Fruit fly (Drosophila melanogaster): Measurements from ENCODE around the gene Vps60.
A peak's percentile ranks its signal among the peaks of the same experiment; 100 is the strongest.

The Vps60 gene

dm6 chr3L:17572090-17572489, 49.3 kb downstream of the Vps60 start (continued):
- TF ChIP-seq HLHmδ (GFP tag; optimal IDR thresholded peaks at IDR 0.05) (no peak), CG14050 (GFP tag; IDR thresholded peaks at IDR 0.05) (no peak), bab2 (GFP tag; optimal IDR thresholded peaks at IDR 0.05) (no peak), HHEX (GFP tag; optimal IDR thresholded peaks at IDR 0.05) (no peak), CG14965 (GFP tag; optimal IDR thresholded peaks at IDR 0.05; ENCODE audit: borderline replicate concordance) (no peak), cg (GFP tag; optimal IDR thresholded peaks at IDR 0.05) (peak; percentile 86), lola (GFP tag; optimal IDR thresholded peaks at IDR 0.05) (no peak), Dip3 (GFP tag; optimal IDR thresholded peaks at IDR 0.05) (no peak), Ada2b (GFP tag; IDR thresholded peaks at IDR 0.05) (no peak), CG33213 (GFP tag; optimal IDR thresholded peaks at IDR 0.05) (no peak), CG32772 (GFP tag; IDR thresholded peaks at IDR 0.05) (no peak), al (GFP tag; IDR thresholded peaks at IDR 0.05) (no peak), CG7839 (tag; optimal IDR thresholded peaks at IDR 0.05) (no peak), dan (GFP tag; IDR thresholded peaks at IDR 0.05) (no peak), CG12236 (GFP tag; optimal IDR thresholded peaks at IDR 0.05) (no peak), CG15073 (GFP tag; optimal IDR thresholded peaks at IDR 0.05) (no peak), gcm (GFP tag; optimal IDR thresholded peaks at IDR 0.05) (no peak), jing (GFP tag; optimal IDR thresholded peaks at IDR 0.05) (no peak), crp (GFP tag; optimal IDR thresholded peaks at IDR 0.05) (no peak), kni (GFP tag; optimal IDR thresholded peaks at IDR 0.05) (no peak), CG42726 (GFP tag; IDR thresholded peaks at IDR 0.05; ENCODE audit: partially characterized antibody) (0 out of 2 replicates have a peak, but pooled peaks have one; percentile 24), CG10543 (GFP tag; optimal IDR thresholded peaks at IDR 0.05) (no peak), MBD-R2 (GFP tag; IDR thresholded peaks at IDR 0.05) (no peak), Awh (GFP tag; IDR thresholded peaks at IDR 0.05) (0 out of 2 replicates have a peak, but pooled peaks have one; percentile 37), lmd (GFP tag; IDR thresholded peaks at IDR 0.05) (no peak), CG5953 (GFP tag; IDR thresholded peaks at IDR 0.05) (0 out of 2 replicates have a peak, but pooled peaks have one; percentile 17), CG17912 (GFP tag; optimal IDR thresholded peaks at IDR 0.05) (no peak), grau (tag; optimal IDR thresholded peaks at IDR 0.05) (no peak), inv (GFP tag; IDR thresholded peaks at IDR 0.05; ENCODE audit: partially characterized antibody) (no peak), CG3726 (GFP tag; IDR thresholded peaks at IDR 0.05) (no peak), CG18599 (GFP tag; optimal IDR thresholded peaks at IDR 0.05) (no peak), h (optimal IDR thresholded peaks at IDR 0.05) (no peak), slbo (GFP tag; IDR thresholded peaks at IDR 0.05) (peak; percentile 32), Mes4 (GFP tag; optimal IDR thresholded peaks at IDR 0.05) (no peak), ftz-f1 (GFP tag; optimal IDR thresholded peaks at IDR 0.05) (peak; percentile 8), Lpt (GFP tag; optimal IDR thresholded peaks at IDR 0.05) (no peak), CG9437 (GFP tag; optimal IDR thresholded peaks at IDR 0.05) (no peak), CG4424 (GFP tag; optimal IDR thresholded peaks at IDR 0.05) (no peak), CG6765 (GFP tag; optimal IDR thresholded peaks at IDR 0.05) (no peak), Camta (GFP tag; optimal IDR thresholded peaks at IDR 0.05) (no peak), phol (tag; optimal IDR thresholded peaks at IDR 0.05) (no peak), CoRest (tag; optimal IDR thresholded peaks at IDR 0.05) (no peak), CG2202 (tag; optimal IDR thresholded peaks at IDR 0.05) (no peak), CG3847 (GFP tag; IDR thresholded peaks at IDR 0.05) (no peak), crol (GFP tag; IDR thresholded peaks at IDR 0.05) (peak; percentile 93), gt (GFP tag; IDR thresholded peaks at IDR 0.05) (no peak), Deaf1 (tag; optimal IDR thresholded peaks at IDR 0.05) (no peak), CG10565 (GFP tag; optimal IDR thresholded peaks at IDR 0.05) (no peak), Hey (tag; optimal IDR thresholded peaks at IDR 0.05) (no peak), fd102C (GFP tag; optimal IDR thresholded peaks at IDR 0.05) (no peak), CG10209 (GFP tag; optimal IDR thresholded peaks at IDR 0.05) (no peak), CG10979 (tag; optimal IDR thresholded peaks at IDR 0.05) (no peak)

Measured in whole organism, embryonic.